Worm (Caenorhabditis elegans) whole organism, mixed stage, embryonic: ENCODE results near the gene cgp-1.

Experiments
- M03D4.4 ChIP-seq: sonication (generic microtip); optimal IDR thresholded peaks from 2 replicates; lab custom pipeline; 2017; ENCODE audit warnings: mild to moderate bottlenecking, missing genetic modification characterization, missing compliant biosample characterization
- bed-3 ChIP-seq: fragments of 200-800 bp; sonication (Bioruptor generic); optimal IDR thresholded peaks from 3 replicates; lab custom pipeline; 2018; ENCODE audit warnings: mild to moderate bottlenecking, missing genetic modification characterization, moderate library complexity, missing compliant biosample characterization
- blmp-1 ChIP-seq: fragments of 150-350 bp; optimal IDR thresholded peaks from 2 replicates; lab custom pipeline; 2014; ENCODE audit warnings: missing biosample characterization, missing genetic modification characterization
- ceh-39 ChIP-seq: fragments of 150-350 bp; optimal IDR thresholded peaks from 2 replicates; lab custom pipeline; 2014; ENCODE audit warnings: missing biosample characterization, missing genetic modification characterization
- ceh-43 ChIP-seq: fragments of 200-800 bp; sonication (Bioruptor generic); optimal IDR thresholded peaks from 2 replicates; lab custom pipeline; 2018; ENCODE audit warnings: mild to moderate bottlenecking, missing genetic modification characterization, moderate library complexity, missing compliant biosample characterization
- ceh-83 ChIP-seq: fragments of 200-800 bp; sonication (Bioruptor generic); optimal IDR thresholded peaks from 2 replicates; lab custom pipeline; 2018; ENCODE audit warnings: mild to moderate bottlenecking, missing genetic modification characterization, missing compliant biosample characterization
- cnd-1 ChIP-seq: fragments of 200-800 bp; sonication (Bioruptor generic); optimal IDR thresholded peaks from 2 replicates; lab custom pipeline; 2018; ENCODE audit warnings: mild to moderate bottlenecking, missing genetic modification characterization, missing compliant biosample characterization
- drap-1 ChIP-seq: fragments of 200-800 bp; sonication (Bioruptor generic); optimal IDR thresholded peaks from 3 replicates; lab custom pipeline; 2018; ENCODE audit warnings: mild to moderate bottlenecking, missing genetic modification characterization, missing compliant biosample characterization
- elt-1 ChIP-seq: sonication (generic microtip); optimal IDR thresholded peaks from 2 replicates; lab custom pipeline; 2017; ENCODE audit warnings: missing genetic modification characterization, mild to moderate bottlenecking, missing compliant biosample characterization, antibody characterized with exemption, moderate library complexity, borderline replicate concordance; ENCODE audit not compliant: insufficient read depth
- flh-1 ChIP-seq: fragments of 200-800 bp; sonication (Bioruptor generic); optimal IDR thresholded peaks from 2 replicates; lab custom pipeline; 2018; ENCODE audit warnings: mild to moderate bottlenecking, missing genetic modification characterization, moderate library complexity, missing compliant biosample characterization
- ham-2 ChIP-seq: fragments of 200-800 bp; sonication (Bioruptor generic); optimal IDR thresholded peaks from 2 replicates; lab custom pipeline; 2018; ENCODE audit warnings: mild to moderate bottlenecking, missing genetic modification characterization, missing compliant biosample characterization
- hlh-1 ChIP-seq: fragments of 150-350 bp; optimal IDR thresholded peaks from 2 replicates; lab custom pipeline; 2014; ENCODE audit warnings: missing biosample characterization, missing genetic modification reagents, missing genetic modification characterization
- lin-13 ChIP-seq: fragments of 150-350 bp; optimal IDR thresholded peaks from 2 replicates; lab custom pipeline; 2014; ENCODE audit warnings: missing biosample characterization, missing genetic modification characterization
- lin-32 ChIP-seq: fragments of 200-800 bp; sonication (Bioruptor generic); optimal IDR thresholded peaks from 2 replicates; lab custom pipeline; 2018; ENCODE audit warnings: mild to moderate bottlenecking, missing genetic modification characterization, missing compliant biosample characterization
- mab-5 ChIP-seq: fragments of 150-350 bp; optimal IDR thresholded peaks from 2 replicates; lab custom pipeline; 2014; ENCODE audit warnings: missing biosample characterization, missing genetic modification characterization
- mep-1 ChIP-seq: fragments of 150-350 bp; optimal IDR thresholded peaks from 2 replicates; lab custom pipeline; 2017; ENCODE audit warnings: missing biosample characterization, missing genetic modification reagents, missing genetic modification characterization, inconsistent platforms
- mls-2 ChIP-seq: sonication (generic microtip); optimal IDR thresholded peaks from 2 replicates; lab custom pipeline; 2016; ENCODE audit warnings: mild to moderate bottlenecking, missing genetic modification characterization, moderate library complexity, missing compliant biosample characterization
- nhr-12 ChIP-seq: fragments of 150-350 bp; optimal IDR thresholded peaks from 2 replicates; lab custom pipeline; 2014; ENCODE audit warnings: missing biosample characterization, missing genetic modification characterization
- nhr-2 ChIP-seq: fragments of 150-350 bp; optimal IDR thresholded peaks from 2 replicates; lab custom pipeline; 2014; ENCODE audit warnings: missing biosample characterization, missing genetic modification characterization
- nhr-237 ChIP-seq: fragments of 150-350 bp; optimal IDR thresholded peaks from 2 replicates; lab custom pipeline; 2014; ENCODE audit warnings: missing biosample characterization, missing genetic modification characterization
- nhr-28 ChIP-seq: fragments of 150-350 bp; optimal IDR thresholded peaks from 2 replicates; lab custom pipeline; 2014; ENCODE audit warnings: missing biosample characterization, missing genetic modification characterization
- nhr-76 ChIP-seq: sonication (generic microtip); optimal IDR thresholded peaks from 2 replicates; lab custom pipeline; 2017; ENCODE audit warnings: missing biosample characterization, missing genetic modification characterization
- pha-4 ChIP-seq: fragments of 150-350 bp; optimal IDR thresholded peaks from 2 replicates; lab custom pipeline; 2018; ENCODE audit warnings: missing biosample characterization, missing genetic modification reagents, missing genetic modification characterization
- sem-2 ChIP-seq: fragments of 200-800 bp; sonication (Bioruptor generic); optimal IDR thresholded peaks from 2 replicates; lab custom pipeline; 2018; ENCODE audit warnings: mild to moderate bottlenecking, missing genetic modification characterization, missing compliant biosample characterization
- snpc-4 ChIP-seq: fragments of 150-350 bp; optimal IDR thresholded peaks from 2 replicates; lab custom pipeline; 2014; ENCODE audit warnings: missing biosample characterization, missing genetic modification characterization
- sptf-1 ChIP-seq: sonication (generic microtip); optimal IDR thresholded peaks from 2 replicates; lab custom pipeline; 2017; ENCODE audit warnings: mild to moderate bottlenecking, missing genetic modification characterization, moderate library complexity, missing compliant biosample characterization
- unc-120 ChIP-seq: sonication (generic microtip); optimal IDR thresholded peaks from 2 replicates; lab custom pipeline; 2017; ENCODE audit warnings: missing genetic modification characterization, missing compliant biosample characterization; ENCODE audit not compliant: poor library complexity, severe bottlenecking
- unc-39 ChIP-seq: fragments of 150-350 bp; optimal IDR thresholded peaks from 2 replicates; lab custom pipeline; 2014; ENCODE audit warnings: missing biosample characterization, missing genetic modification characterization
- unc-62 ChIP-seq: fragments of 150-350 bp; optimal IDR thresholded peaks from 2 replicates; lab custom pipeline; 2014; ENCODE audit warnings: missing biosample characterization, missing genetic modification reagents, missing genetic modification characterization
- zip-8 ChIP-seq: fragments of 150-350 bp; optimal IDR thresholded peaks from 2 replicates; lab custom pipeline; 2014; ENCODE audit warnings: missing biosample characterization, missing genetic modification characterization
- ztf-11 ChIP-seq: fragments of 150-350 bp; optimal IDR thresholded peaks from 2 replicates; lab custom pipeline; 2014; ENCODE audit warnings: missing biosample characterization, missing genetic modification characterization

The cgp-1 gene

DNA sequence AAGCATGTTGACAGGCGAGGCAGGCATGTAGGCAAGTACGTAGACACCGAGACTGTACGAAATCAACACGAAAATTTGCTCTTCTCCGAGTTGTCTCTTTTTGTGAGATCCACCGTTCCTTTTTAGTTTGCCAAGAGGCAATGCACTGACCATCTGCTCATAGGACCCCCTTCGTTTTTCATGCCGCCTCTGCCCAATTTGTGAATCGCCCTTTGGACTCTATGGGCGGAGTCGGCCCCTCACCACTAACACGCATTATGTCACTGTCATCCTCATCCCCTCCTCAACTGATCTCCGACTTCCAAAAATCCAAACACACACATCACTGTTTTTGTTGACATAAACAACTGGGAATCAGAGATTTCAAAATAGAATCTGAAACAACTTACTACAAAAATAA is 31.3 kb upstream of the cgp-1 start:
- TF ChIP-seq ceh-43 (GFP tag; lab: Kevin White, UChicago), result no peak
- TF ChIP-seq ztf-11 (tag; lab: Kevin White, UChicago), result peak; percentile 6
- peak; percentile 84 for TF ChIP-seq cnd-1 (tag; lab: Kevin White, UChicago)
- TF ChIP-seq, all 35 proteins: peak for 2

DNA sequence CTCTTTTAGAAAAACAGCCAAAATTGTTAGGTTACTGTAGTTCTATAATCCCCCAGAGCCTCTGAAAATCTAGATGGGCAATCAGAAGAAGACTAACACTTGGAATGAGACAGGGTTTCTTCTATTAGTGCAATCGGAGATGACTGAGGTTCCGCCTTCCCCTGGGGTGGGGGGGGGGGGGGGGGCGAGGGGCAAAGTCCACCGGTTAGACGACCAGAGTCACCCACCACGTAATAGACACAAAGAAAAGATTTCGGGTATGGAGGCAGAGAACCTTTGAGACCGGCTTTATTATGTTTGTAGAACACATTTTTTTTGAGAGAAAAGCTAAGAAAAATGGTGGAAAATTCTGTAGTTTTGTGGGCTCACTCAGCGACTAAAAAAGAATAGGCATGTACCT is 29.6 kb upstream of the cgp-1 start:
- no peak for TF ChIP-seq mab-5
- TF ChIP-seq sem-2 (GFP tag; lab: Kevin White, UChicago), result no peak
- peak; percentile 14 for TF ChIP-seq nhr-237 (tag; lab: Kevin White, UChicago)
- no peak for TF ChIP-seq hlh-1 (tag; lab: Kevin White, UChicago)
- peak; percentile 25 for TF ChIP-seq M03D4.4
- peak; percentile 54 for TF ChIP-seq sptf-1 (tag; lab: Kevin White, UChicago)

DNA sequence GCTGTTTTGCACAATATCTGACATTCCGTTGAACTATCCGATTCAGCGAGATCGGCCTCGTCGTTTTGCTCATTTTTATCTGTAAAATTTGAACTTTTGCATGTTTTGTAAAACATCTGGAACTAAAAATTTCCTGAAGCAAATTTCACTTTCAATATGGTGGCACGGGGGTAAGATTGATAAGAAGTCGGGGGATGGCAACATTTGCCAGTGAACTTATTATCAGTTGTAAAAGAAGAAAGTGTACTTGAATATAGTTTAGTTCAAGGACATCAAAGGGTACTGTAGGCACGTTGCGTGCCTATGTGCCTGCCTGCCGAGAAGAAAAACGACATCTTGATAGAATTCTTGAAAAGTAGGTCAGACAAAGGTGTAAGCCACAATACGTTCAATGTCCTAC is 28.7 kb upstream of the cgp-1 start, which contains the start of gene W03F9.4:
Gene W03F9.4, minus strand, starts transcription at position 79 of the 400 bp plus-strand sequence.
- TF ChIP-seq ceh-43 (GFP tag; lab: Kevin White, UChicago) (no peak), bed-3 (GFP tag; lab: Kevin White, UChicago) (no peak), nhr-76 (tag; lab: Kevin White, UChicago) (no peak), sptf-1 (tag; lab: Kevin White, UChicago) (no peak), mab-5 (no peak), elt-1 (no peak), drap-1 (no peak), sem-2 (GFP tag; lab: Kevin White, UChicago) (no peak), pha-4 (tag; lab: Kevin White, UChicago) (no peak), nhr-237 (tag; lab: Kevin White, UChicago) (no peak), mep-1 (tag; lab: Kevin White, UChicago) (no peak), unc-39 (tag; lab: Kevin White, UChicago) (no peak), nhr-2 (tag; lab: Kevin White, UChicago) (no peak), nhr-12 (tag; lab: Kevin White, UChicago) (no peak), M03D4.4 (no peak), unc-62 (GFP tag; lab: Kevin White, UChicago) (no peak), lin-32 (no peak), cnd-1 (tag; lab: Kevin White, UChicago) (no peak)

DNA sequence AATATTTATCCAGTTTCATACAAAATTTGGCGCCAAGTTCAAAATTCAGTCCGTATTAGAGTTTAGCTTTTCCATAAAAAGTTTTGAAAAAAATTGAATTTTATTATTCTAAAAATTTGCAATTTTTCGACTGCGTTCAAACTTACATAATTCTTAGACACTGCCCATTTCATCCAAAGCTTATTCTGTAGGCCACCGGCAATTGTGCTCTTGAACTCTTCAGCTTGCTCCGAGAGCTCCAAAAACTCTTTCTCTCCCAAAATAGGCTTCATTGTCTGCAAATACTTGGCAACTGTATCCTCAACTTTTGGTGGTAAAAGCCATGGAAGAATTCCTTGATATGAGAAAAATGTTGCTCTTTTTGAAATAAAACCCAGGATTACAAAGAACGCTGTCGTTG is 27.5 kb upstream of the cgp-1 start:
- TF ChIP-seq mab-5 (no peak), nhr-28 (tag; lab: Kevin White, UChicago) (no peak), nhr-237 (tag; lab: Kevin White, UChicago) (no peak), unc-120 (no peak), pha-4 (tag; lab: Kevin White, UChicago) (no peak), blmp-1 (tag; lab: Kevin White, UChicago) (no peak), ham-2 (GFP tag; lab: Kevin White, UChicago) (no peak), lin-32 (no peak), nhr-12 (tag; lab: Kevin White, UChicago) (no peak), flh-1 (GFP tag; lab: Kevin White, UChicago) (no peak), hlh-1 (tag; lab: Kevin White, UChicago) (no peak), ceh-83 (GFP tag; lab: Kevin White, UChicago) (no peak), ceh-43 (GFP tag; lab: Kevin White, UChicago) (no peak), sem-2 (GFP tag; lab: Kevin White, UChicago) (no peak), ceh-39 (tag; lab: Kevin White, UChicago) (no peak), zip-8 (no peak)

DNA sequence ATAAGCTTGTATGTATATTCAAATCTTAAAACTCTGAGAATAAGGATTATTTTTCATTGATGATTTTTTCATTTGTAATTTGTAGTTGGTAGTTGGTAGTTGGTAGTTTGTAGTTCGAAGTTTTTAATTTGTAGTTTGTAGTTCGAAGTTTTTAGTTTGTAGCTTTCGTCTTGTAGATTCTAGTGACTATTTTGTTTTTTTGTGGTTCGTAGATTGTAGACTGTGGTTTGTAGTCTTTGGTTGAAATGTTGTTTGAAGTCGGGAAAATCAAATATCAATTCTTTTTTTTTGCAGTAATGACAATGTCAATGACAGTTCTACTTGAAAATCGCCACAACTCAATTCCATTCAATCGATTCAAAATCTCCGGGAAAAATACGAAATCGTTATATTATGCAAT is 23.1 kb upstream of the cgp-1 start:
- no peak for TF ChIP-seq flh-1 (GFP tag; lab: Kevin White, UChicago)

DNA sequence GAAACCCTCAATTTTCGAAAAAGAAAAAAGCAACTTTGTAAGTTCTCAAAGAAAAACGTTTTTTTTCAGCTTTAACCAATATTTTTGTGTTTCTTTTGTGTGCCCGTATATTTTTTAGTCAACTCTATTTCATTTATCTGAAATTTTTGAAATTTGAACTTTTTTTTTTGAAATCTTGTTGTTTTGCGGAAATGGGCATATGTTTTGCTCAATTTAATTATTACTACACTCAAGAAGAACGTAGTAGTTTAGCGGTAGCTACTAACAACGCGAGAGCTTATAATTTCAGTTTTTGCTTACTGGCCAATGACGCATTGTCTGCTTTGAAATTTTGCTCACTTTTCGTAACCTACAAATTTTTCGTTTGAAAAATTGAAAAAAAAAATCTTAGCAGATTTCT is 22.2 kb upstream of the cgp-1 start, which contains the start of gene srh-82:
Gene srh-82, plus strand, starts transcription at position 301 of the 400 bp plus-strand sequence.
- TF ChIP-seq ceh-83 (GFP tag; lab: Kevin White, UChicago) (no peak), sem-2 (GFP tag; lab: Kevin White, UChicago) (no peak), nhr-2 (tag; lab: Kevin White, UChicago) (no peak), mep-1 (tag; lab: Kevin White, UChicago) (no peak), nhr-237 (tag; lab: Kevin White, UChicago) (no peak), blmp-1 (tag; lab: Kevin White, UChicago) (no peak), bed-3 (GFP tag; lab: Kevin White, UChicago) (no peak), snpc-4 (tag; lab: Kevin White, UChicago) (no peak), unc-62 (GFP tag; lab: Kevin White, UChicago) (no peak), nhr-28 (tag; lab: Kevin White, UChicago) (no peak), unc-120 (no peak), lin-32 (no peak), ceh-43 (GFP tag; lab: Kevin White, UChicago) (no peak), mls-2 (no peak), flh-1 (GFP tag; lab: Kevin White, UChicago) (no peak), ztf-11 (tag; lab: Kevin White, UChicago) (no peak), lin-13 (no peak), ceh-39 (tag; lab: Kevin White, UChicago) (no peak)
